Fruit fly (Drosophila melanogaster) whole organism, embryonic: ENCODE data around the gene CG8051.

ENCODE experiments used
- Aef1 ChIP-seq: fragments of 200-800 bp; sonication (Bioruptor generic); IDR thresholded peaks from 3 replicates; pipeline ENCODE4 v1.3.6; 2022; ENCODE audit warnings: missing biosample characterization, missing genetic modification characterization
- Antp ChIP-seq: fragments of 200-800 bp; sonication (Bioruptor generic); optimal IDR thresholded peaks from 3 replicates; lab custom pipeline; 2016; ENCODE audit warnings: missing biosample characterization, missing genetic modification characterization
- Atf-2 ChIP-seq: fragments of 200-800 bp; sonication (Bioruptor generic); optimal IDR thresholded peaks from 2 replicates; lab custom pipeline; 2016; ENCODE audit warnings: missing biosample characterization, missing genetic modification characterization
- CG11560 ChIP-seq: fragments of 200-800 bp; sonication (Bioruptor generic); IDR thresholded peaks from 3 replicates; pipeline ENCODE4 v1.3.6; 2022; ENCODE audit warnings: missing biosample characterization, missing genetic modification characterization
- CG13775 ChIP-seq: fragments of 200-800 bp; sonication (Bioruptor generic); optimal IDR thresholded peaks from 3 replicates; lab custom pipeline; 2017; ENCODE audit warnings: missing biosample characterization, mild to moderate bottlenecking, missing genetic modification characterization
- CG14050 ChIP-seq: fragments of 200-800 bp; sonication (Bioruptor generic); IDR thresholded peaks from 3 replicates; pipeline ENCODE4 v1.3.6; 2022; ENCODE audit warnings: missing biosample characterization, missing genetic modification characterization
- CG14441 ChIP-seq: fragments of 200-800 bp; sonication (Bioruptor generic); IDR thresholded peaks from 2 replicates; pipeline ENCODE4 v1.3.6; 2022; ENCODE audit warnings: missing biosample characterization, missing genetic modification characterization
- CG17186 ChIP-seq: fragments of 200-800 bp; sonication (Bioruptor generic); optimal IDR thresholded peaks from 3 replicates; lab custom pipeline; 2017; ENCODE audit warnings: missing biosample characterization, missing genetic modification reagents, missing genetic modification characterization
- CG18599 ChIP-seq: fragments of 200-800 bp; sonication (Bioruptor generic); optimal IDR thresholded peaks from 3 replicates; lab custom pipeline; 2017; ENCODE audit warnings: missing biosample characterization, missing genetic modification characterization, mild to moderate bottlenecking, moderate library complexity, missing genetic modification reagents
- CG2199 ChIP-seq: fragments of 200-800 bp; sonication (Bioruptor generic); IDR thresholded peaks from 3 replicates; pipeline ENCODE4 v1.3.6; 2022; ENCODE audit warnings: missing biosample characterization, missing genetic modification characterization
- CG31441 ChIP-seq: fragments of 200-800 bp; sonication (Bioruptor generic); IDR thresholded peaks from 2 replicates; pipeline ENCODE4 v1.3.6; 2022; ENCODE audit warnings: missing biosample characterization, missing genetic modification characterization
- CG3163 ChIP-seq: fragments of 200-800 bp; sonication (Bioruptor generic); optimal IDR thresholded peaks from 3 replicates; lab custom pipeline; 2016; ENCODE audit warnings: missing biosample characterization, missing genetic modification characterization
- CG3726 ChIP-seq: fragments of 200-800 bp; sonication (Bioruptor generic); IDR thresholded peaks from 3 replicates; pipeline ENCODE4, ENCODE4 v1.3.6; 2022; ENCODE audit warnings: missing biosample characterization, missing genetic modification characterization
- CG3847 ChIP-seq: fragments of 200-800 bp; sonication (Bioruptor generic); IDR thresholded peaks from 2 replicates; pipeline ENCODE4 v1.3.6; 2022; ENCODE audit warnings: missing biosample characterization, missing genetic modification characterization
- CG4282 ChIP-seq: fragments of 200-800 bp; sonication (Bioruptor generic); optimal IDR thresholded peaks from 2 replicates; lab custom pipeline; 2016; ENCODE audit warnings: missing biosample characterization, missing genetic modification characterization
- CG4360 ChIP-seq: fragments of 200-800 bp; sonication (Bioruptor generic); IDR thresholded peaks from 2 replicates; pipeline ENCODE4 v1.3.6; 2022; ENCODE audit warnings: missing biosample characterization, missing genetic modification characterization
- CG4854 ChIP-seq: fragments of 200-800 bp; sonication (Bioruptor generic); optimal IDR thresholded peaks from 2 replicates; lab custom pipeline; 2016; ENCODE audit warnings: missing biosample characterization, missing genetic modification characterization, inconsistent platforms
- CG5245 ChIP-seq: fragments of 200-800 bp; sonication (Bioruptor generic); optimal IDR thresholded peaks from 3 replicates; lab custom pipeline; 2016; ENCODE audit warnings: missing biosample characterization, missing genetic modification characterization
- CG6854 ChIP-seq: fragments of 200-800 bp; sonication (Bioruptor generic); optimal IDR thresholded peaks from 3 replicates; lab custom pipeline; 2017; ENCODE audit warnings: missing biosample characterization, mild to moderate bottlenecking, missing genetic modification characterization
- CG7786 ChIP-seq: fragments of 200-800 bp; sonication (Bioruptor generic); optimal IDR thresholded peaks from 2 replicates; lab custom pipeline; 2016; ENCODE audit warnings: missing biosample characterization, missing genetic modification characterization
- CG9876 ChIP-seq: fragments of 200-800 bp; sonication (Bioruptor generic); optimal IDR thresholded peaks from 2 replicates; lab custom pipeline; 2016; ENCODE audit warnings: missing biosample characterization, missing genetic modification characterization
- CTCF ChIP-seq: fragments of 200-800 bp; sonication (Bioruptor generic); optimal IDR thresholded peaks from 2 replicates; lab custom pipeline; 2017; ENCODE audit warnings: missing biosample characterization, mild to moderate bottlenecking, missing genetic modification characterization, moderate library complexity
- Doc3 ChIP-seq: fragments of 200-800 bp; sonication (Bioruptor generic); IDR thresholded peaks from 3 replicates; pipeline ENCODE4 v1.3.6; 2022; ENCODE audit warnings: missing biosample characterization, missing genetic modification characterization; ENCODE audit not compliant: partially characterized antibody
- Dref ChIP-seq: fragments of 200-800 bp; sonication (Bioruptor generic); IDR thresholded peaks from 2 replicates; pipeline ENCODE4 v1.3.6; 2022; ENCODE audit warnings: missing biosample characterization, missing genetic modification characterization
- Drgx ChIP-seq: fragments of 200-800 bp; sonication (Bioruptor generic); IDR thresholded peaks from 2 replicates; pipeline ENCODE4 v1.3.6; 2022; ENCODE audit warnings: missing biosample characterization, missing genetic modification characterization
- E2f2 ChIP-seq: fragments of 200-800 bp; sonication (Bioruptor generic); IDR thresholded peaks from 2 replicates; pipeline ENCODE4 v1.3.6; 2022; ENCODE audit warnings: missing biosample characterization, missing genetic modification characterization
- Eip74EF ChIP-seq, 2 experiments: fragments of 200-800 bp in 1 of 2; fragments of >200 bp in 1 of 2; sonication (Bioruptor generic) in 1 of 2; optimal IDR thresholded peaks; 2 replicates each; lab custom pipeline; 2017 to 2019; ENCODE audit warnings: missing biosample characterization in 2 of 2, missing genetic modification characterization in 2 of 2, mild to moderate bottlenecking in 1 of 2, moderate library complexity in 1 of 2
- Elba2 ChIP-seq: fragments of 200-800 bp; sonication (Bioruptor generic); optimal IDR thresholded peaks from 3 replicates; lab custom pipeline; 2016; ENCODE audit warnings: missing biosample characterization, missing genetic modification characterization
- Fer2 ChIP-seq: fragments of 200-800 bp; sonication (Bioruptor generic); optimal IDR thresholded peaks from 2 replicates; lab custom pipeline; 2018; ENCODE audit warnings: missing biosample characterization, mild to moderate bottlenecking, missing genetic modification characterization, moderate library complexity
- Lhr ChIP-seq: fragments of 200-800 bp; sonication (Bioruptor generic); optimal IDR thresholded peaks from 3 replicates; lab custom pipeline; 2017; ENCODE audit warnings: mild to moderate bottlenecking, missing biosample characterization, missing genetic modification reagents, missing genetic modification characterization
- MBD-R2 ChIP-seq: fragments of 200-800 bp; sonication (Bioruptor generic); IDR thresholded peaks from 2 replicates; pipeline ENCODE4 v1.3.6; 2022; ENCODE audit warnings: missing biosample characterization, missing genetic modification characterization
- PHDP ChIP-seq: fragments of 200-800 bp; sonication (Bioruptor generic); optimal IDR thresholded peaks from 3 replicates; lab custom pipeline; 2018; ENCODE audit warnings: missing biosample characterization, mild to moderate bottlenecking, missing genetic modification characterization, moderate library complexity
- Rfx ChIP-seq: fragments of 200-800 bp; sonication (Bioruptor generic); IDR thresholded peaks from 2 replicates; pipeline ENCODE4 v1.3.6; 2022; ENCODE audit warnings: missing biosample characterization, missing genetic modification characterization
- Spps ChIP-seq: fragments of 200-800 bp; sonication (Bioruptor generic); optimal IDR thresholded peaks from 2 replicates; lab custom pipeline; 2018; ENCODE audit warnings: missing biosample characterization, mild to moderate bottlenecking, missing genetic modification characterization
- ab ChIP-seq: fragments of 200-800 bp; sonication (Bioruptor generic); optimal IDR thresholded peaks from 2 replicates; lab custom pipeline; 2016; ENCODE audit warnings: missing biosample characterization, missing genetic modification characterization
- abd-A ChIP-seq: fragments of 200-800 bp; sonication (Bioruptor generic); optimal IDR thresholded peaks from 3 replicates; lab custom pipeline; 2019; ENCODE audit warnings: missing biosample characterization, mild to moderate bottlenecking, missing genetic modification characterization, moderate library complexity
- ase ChIP-seq: fragments of 200-800 bp; sonication (Bioruptor generic); IDR thresholded peaks from 3 replicates; pipeline ENCODE4 v1.3.6; 2022; ENCODE audit warnings: missing biosample characterization, missing genetic modification characterization
- crp ChIP-seq, 2 experiments: fragments of 200-800 bp; sonication (Bioruptor generic); optimal IDR thresholded peaks; 2 replicates in 1 of 2; 3 replicates in 1 of 2; lab custom pipeline; 2017; ENCODE audit warnings: missing biosample characterization in 2 of 2, missing genetic modification characterization in 2 of 2, mild to moderate bottlenecking in 1 of 2, moderate library complexity in 1 of 2
- ems ChIP-seq: fragments of 200-800 bp; sonication (Bioruptor generic); optimal IDR thresholded peaks from 3 replicates; lab custom pipeline; 2016; ENCODE audit warnings: missing biosample characterization, missing genetic modification characterization
- fu2 ChIP-seq: fragments of 200-800 bp; sonication (Bioruptor generic); optimal IDR thresholded peaks from 2 replicates; lab custom pipeline; 2016; ENCODE audit warnings: missing biosample characterization, missing genetic modification characterization
- gce ChIP-seq: fragments of 200-800 bp; sonication (Bioruptor generic); IDR thresholded peaks from 3 replicates; pipeline ENCODE4 v1.3.6; 2022; ENCODE audit warnings: missing biosample characterization, missing genetic modification characterization
- gsb-n ChIP-seq: fragments of 200-800 bp; sonication (Bioruptor generic); optimal IDR thresholded peaks from 3 replicates; lab custom pipeline; 2018; ENCODE audit warnings: missing biosample characterization, mild to moderate bottlenecking, missing genetic modification characterization
- inv ChIP-seq: fragments of 200-800 bp; sonication (Bioruptor generic); IDR thresholded peaks from 2 replicates; pipeline ENCODE4 v1.3.6; 2022; ENCODE audit warnings: missing biosample characterization, missing genetic modification characterization; ENCODE audit not compliant: partially characterized antibody
- jigr1 ChIP-seq: fragments of 200-800 bp; sonication (Bioruptor generic); IDR thresholded peaks from 3 replicates; pipeline ENCODE4 v1.3.6; 2022; ENCODE audit warnings: missing biosample characterization, missing genetic modification characterization
- klu ChIP-seq: fragments of 200-800 bp; sonication (Bioruptor generic); IDR thresholded peaks from 2 replicates; pipeline ENCODE4 v1.3.6; 2022; ENCODE audit warnings: missing biosample characterization, missing genetic modification characterization
- repo ChIP-seq: fragments of 200-800 bp; sonication (Bioruptor generic); optimal IDR thresholded peaks from 2 replicates; lab custom pipeline; 2016; ENCODE audit warnings: missing biosample characterization, missing genetic modification characterization
- rib ChIP-seq: fragments of 200-800 bp; sonication (Bioruptor generic); IDR thresholded peaks from 2 replicates; pipeline ENCODE4 v1.3.6; 2022; ENCODE audit warnings: missing biosample characterization, missing genetic modification characterization
- sisA ChIP-seq: fragments of 200-800 bp; sonication (Bioruptor generic); IDR thresholded peaks from 2 replicates; pipeline ENCODE4 v1.3.6; 2022; ENCODE audit warnings: missing biosample characterization, missing genetic modification characterization
- slou ChIP-seq: fragments of 200-800 bp; sonication (Bioruptor generic); optimal IDR thresholded peaks from 3 replicates; lab custom pipeline; 2016; ENCODE audit warnings: missing biosample characterization, missing genetic modification characterization
- slp2 ChIP-seq: fragments of 200-800 bp; sonication (Bioruptor generic); optimal IDR thresholded peaks from 2 replicates; lab custom pipeline; 2016; ENCODE audit warnings: missing biosample characterization, missing genetic modification characterization
- so ChIP-seq: fragments of 200-800 bp; sonication (Bioruptor generic); IDR thresholded peaks from 3 replicates; pipeline ENCODE4 v1.3.6; 2022; ENCODE audit warnings: missing biosample characterization, missing genetic modification characterization
- tup ChIP-seq: fragments of 200-800 bp; sonication (Bioruptor generic); optimal IDR thresholded peaks from 2 replicates; lab custom pipeline; 2016; ENCODE audit warnings: missing biosample characterization, mild to moderate bottlenecking, missing genetic modification characterization, moderate library complexity
- zf30C ChIP-seq: fragments of 200-800 bp; sonication (Bioruptor generic); optimal IDR thresholded peaks from 3 replicates; lab custom pipeline; 2018; ENCODE audit warnings: missing biosample characterization, mild to moderate bottlenecking, missing genetic modification characterization

The CG8051 gene

DNA sequence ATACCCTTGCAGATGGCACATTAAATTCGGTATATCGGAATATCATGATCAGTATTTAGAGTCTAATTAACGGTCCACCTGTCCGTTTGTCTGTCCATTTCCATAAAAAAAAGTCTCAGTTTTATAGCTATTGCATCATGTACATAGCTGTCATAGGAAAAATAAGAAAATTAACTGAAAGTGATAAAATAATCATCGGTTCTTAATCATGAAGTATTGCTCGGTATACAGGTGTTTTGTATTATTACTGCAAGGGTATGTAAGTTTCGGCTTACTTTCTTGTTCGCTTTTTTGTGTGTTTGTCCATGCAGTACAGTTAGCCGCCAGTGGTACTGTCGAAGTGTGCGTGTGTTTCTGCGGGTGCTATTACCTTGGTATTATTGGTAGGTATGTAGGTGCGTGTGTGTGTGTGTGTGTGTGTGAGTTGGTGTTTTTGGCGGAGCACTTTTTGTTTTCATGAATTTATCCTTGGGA lies 46.9 kb upstream of the CG8051 start (continued):
- TF ChIP-seq ase (GFP tag; lab: Robert Waterston, UW) (no peak), Rfx (0 out of 2 replicates have a peak, but pooled peaks have one; percentile 29), fu2 (GFP tag; lab: Kevin White, UChicago) (peak; percentile 3), tup (GFP tag; lab: Kevin White, UChicago) (no peak), zf30C (GFP tag; lab: Kevin White, UChicago) (no peak), Drgx (peak; percentile 40; the same call in 1 of the 2 replicates), CTCF (GFP tag; lab: Kevin White, UChicago) (no peak), CG9876 (no peak), E2f2 (GFP tag; lab: Robert Waterston, UW) (no peak), crp (GFP tag; optimal IDR thresholded peaks at IDR 0.05; lab: Kevin White, UChicago) (no peak), CG3163 (GFP tag; lab: Kevin White, UChicago) (peak; percentile 1), slou (no peak), repo (GFP tag; lab: Kevin White, UChicago) (no peak), so (GFP tag; lab: Robert Waterston, UW) (no peak), MBD-R2 (GFP tag; lab: Robert Waterston, UW) (no peak), CG4360 (GFP tag; lab: Robert Waterston, UW) (no peak), ems (GFP tag; lab: Kevin White, UChicago) (no peak), CG31441 (GFP tag; lab: Robert Waterston, UW) (peak; percentile 48; the same call in 1 of the 2 replicates), Antp (GFP tag; lab: Kevin White, UChicago) (peak; percentile 26), Fer2 (tag; lab: Kevin White, UChicago) (no peak), inv (GFP tag; lab: Robert Waterston, UW) (no peak), PHDP (peak; percentile 56), Doc3 (no peak), CG5245 (GFP tag; lab: Kevin White, UChicago) (peak; percentile 3), CG3726 (GFP tag; lab: Robert Waterston, UW) (no peak), ab (GFP tag; lab: Kevin White, UChicago) (no peak), gsb-n (tag; lab: Kevin White, UChicago) (peak; percentile 48), Elba2 (GFP tag; lab: Kevin White, UChicago) (no peak), Eip74EF (GFP tag; optimal IDR thresholded peaks at IDR 0.05; lab: Kevin White, UChicago) (no peak), CG2199 (GFP tag; lab: Robert Waterston, UW) (0 out of 3 replicates have a peak, but pooled peaks have one; percentile 28), CG4282 (GFP tag; lab: Kevin White, UChicago) (no peak), CG18599 (GFP tag; lab: Kevin White, UChicago) (peak; percentile 30), klu (no peak), Spps (tag; lab: Kevin White, UChicago) (no peak), slp2 (GFP tag; lab: Kevin White, UChicago) (peak; percentile 6), jigr1 (GFP tag; lab: Robert Waterston, UW) (no peak), CG17186 (GFP tag; lab: Kevin White, UChicago) (no peak), sisA (GFP tag; lab: Robert Waterston, UW) (peak; percentile 48; the same call in 1 of the 2 replicates), CG14050 (GFP tag; lab: Robert Waterston, UW) (no peak), gce (GFP tag; lab: Robert Waterston, UW) (no peak), Atf-2 (GFP tag; lab: Kevin White, UChicago) (no peak), Aef1 (GFP tag; lab: Robert Waterston, UW) (no peak), CG3847 (GFP tag; lab: Robert Waterston, UW) (0 out of 2 replicates have a peak, but pooled peaks have one; percentile 16), CG11560 (no peak), abd-A (tag; lab: Kevin White, UChicago) (no peak), CG7786 (peak; percentile 53), CG13775 (GFP tag; lab: Kevin White, UChicago) (no peak), CG4854 (no peak), rib (GFP tag; lab: Robert Waterston, UW) (no peak), Lhr (GFP tag; lab: Kevin White, UChicago) (no peak), CG6854 (GFP tag; lab: Kevin White, UChicago) (no peak), Dref (GFP tag; lab: Robert Waterston, UW) (no peak), CG14441 (GFP tag; lab: Robert Waterston, UW) (no peak)
